Worm (Caenorhabditis elegans): ENCODE results near the gene cdh-8.

Gene cdh-8

DNA sequence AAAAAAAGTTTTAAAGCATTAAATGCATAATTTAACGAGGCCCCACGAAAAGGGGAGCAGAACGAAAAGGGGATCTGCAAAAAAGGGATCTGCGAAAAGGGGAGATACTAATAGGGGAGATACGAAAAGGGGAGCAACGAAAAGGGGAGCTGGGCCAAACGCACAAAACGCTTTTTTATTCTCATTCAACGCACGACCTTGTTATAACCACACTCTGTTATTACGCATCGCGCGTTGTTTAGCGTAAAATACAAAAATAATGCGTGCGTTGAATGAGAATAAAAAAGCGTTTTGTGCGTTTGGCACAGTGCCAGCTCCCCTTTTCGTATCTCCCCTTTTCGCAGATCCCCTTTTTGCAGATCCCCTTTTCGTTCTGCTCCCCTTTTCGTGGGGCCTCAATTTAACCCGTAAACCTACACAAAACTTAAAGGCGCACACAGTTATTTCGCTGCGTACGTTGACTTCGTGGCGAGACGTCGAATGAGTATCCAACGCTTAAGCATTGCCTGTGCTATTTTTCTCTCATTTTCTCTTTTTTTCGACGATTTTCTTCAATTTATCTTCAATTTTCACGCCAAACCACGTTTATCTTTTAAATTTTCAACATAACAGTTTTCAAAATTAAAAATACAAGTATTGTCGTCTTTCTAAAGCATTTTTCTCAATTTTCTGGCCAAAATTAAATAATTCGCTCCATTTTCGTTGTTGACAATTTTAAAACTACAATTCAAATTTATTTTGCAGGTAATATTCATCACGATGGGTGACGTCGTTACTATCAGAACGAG, 45.7 kb downstream of the cdh-8 start, which contains the start of gene rps-24 (continued):
- TF ChIP-seq cebp-1 (GFP tag; IDR thresholded peaks at IDR 0.05) (peak; percentile 87), cebp-1 (tag; optimal IDR thresholded peaks at IDR 0.05) (peak; percentile 90), D2030.7 (GFP tag; IDR thresholded peaks at IDR 0.05) (peak; percentile 100), F49E8.2 (tag; optimal IDR thresholded peaks at IDR 0.05; ENCODE audit: insufficient read depth) (peak; percentile 84), mcd-1 (GFP tag; IDR thresholded peaks at IDR 0.05) (peak; percentile 93), lin-54 (GFP tag; optimal IDR thresholded peaks at IDR 0.05) (peak; percentile 85), cebp-2 (GFP tag; IDR thresholded peaks at IDR 0.05) (peak; percentile 59; the same call in 1 of the 2 replicates), efl-1 (GFP tag; optimal IDR thresholded peaks at IDR 0.05) (peak; percentile 56), ceh-58 (GFP tag; IDR thresholded peaks at IDR 0.05) (peak; percentile 91; the same call in 1 of the 2 replicates), F33H1.4 (GFP tag; IDR thresholded peaks at IDR 0.05) (peak; percentile 99), ceh-100 (GFP tag; IDR thresholded peaks at IDR 0.05) (peak; percentile 100), lin-40 (tag; optimal IDR thresholded peaks at IDR 0.05) (peak; percentile 93), F23B12.7 (tag; optimal IDR thresholded peaks at IDR 0.05; ENCODE audit: insufficient read depth) (peak; percentile 73), attf-3 (GFP tag; conservative IDR thresholded peaks at IDR 0.05) (peak; percentile 86), ztf-28 (GFP tag; IDR thresholded peaks at IDR 0.05) (peak; percentile 99), athp-1 (tag; optimal IDR thresholded peaks at IDR 0.05) (peak; percentile 95), ztf-25 (GFP tag; IDR thresholded peaks at IDR 0.05) (peak; percentile 99), attf-6 (GFP tag; IDR thresholded peaks at IDR 0.05) (peak; percentile 84; the same call in 1 of the 2 replicates), Y79H2A.3 (GFP tag; conservative IDR thresholded peaks at IDR 0.05) (peak; percentile 91), chd-7 (tag; optimal IDR thresholded peaks at IDR 0.05) (peak; percentile 58), ekl-4 (GFP tag; IDR thresholded peaks at IDR 0.05) (peak; percentile 96), rec-8 (tag; optimal IDR thresholded peaks at IDR 0.05) (peak; percentile 48 to 61), ztf-18 (tag; optimal IDR thresholded peaks at IDR 0.05) (peak; percentile 78), K12H6.12 (tag; optimal IDR thresholded peaks at IDR 0.05) (peak; percentile 83), B0261.1 (tag; optimal IDR thresholded peaks at IDR 0.05) (peak; percentile 27), hmg-20 (GFP tag; IDR thresholded peaks at IDR 0.05) (peak; percentile 71), hmg-1.2 (GFP tag; IDR thresholded peaks at IDR 0.05) (peak; percentile 92), T07F8.4 (tag; optimal IDR thresholded peaks at IDR 0.05) (peak; percentile 84), zfh-2 (GFP tag; conservative IDR thresholded peaks at IDR 0.05) (peak; percentile 67), madf-8 (GFP tag; conservative IDR thresholded peaks at IDR 0.05) (peak; percentile 79)

DNA sequence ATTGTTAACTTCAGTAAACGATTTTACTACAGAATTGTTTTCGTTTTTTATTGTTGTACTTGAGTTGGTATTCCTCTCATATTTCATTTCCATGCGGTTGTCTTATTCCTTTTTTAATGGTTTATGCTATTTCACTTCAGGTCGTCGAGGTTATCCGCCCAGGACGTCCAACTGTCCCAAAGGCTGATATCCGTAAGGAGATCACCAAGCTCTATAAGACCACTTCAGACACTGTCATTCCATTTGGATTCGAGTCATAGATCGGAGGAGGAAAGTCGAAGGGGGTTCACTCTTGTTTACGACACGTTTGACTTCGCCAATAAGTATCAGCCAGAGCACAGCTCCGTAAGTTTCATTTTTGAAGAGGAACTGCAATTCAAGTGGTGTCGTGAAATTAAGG, 47.0 kb downstream of the cdh-8 start, which contains the start of gene T07A9.14:
TSS of gene T07A9.14 (plus strand) at position 124 of the 400 bp plus-strand sequence.
- TF ChIP-seq tbx-9 (tag; optimal IDR thresholded peaks at IDR 0.05; ENCODE audit: borderline replicate concordance) = no peak
- peak; percentile 73 for TF ChIP-seq madf-6 (GFP tag; IDR thresholded peaks at IDR 0.05)
- no peak for TF ChIP-seq C06A6.2 (GFP tag; conservative IDR thresholded peaks at IDR 0.05)
- no peak for TF ChIP-seq ceh-79 (tag; optimal IDR thresholded peaks at IDR 0.05)
- TF ChIP-seq T26A5.8 (tag; optimal IDR thresholded peaks at IDR 0.05) = no peak
- peak; percentile 58; the same call in 1 of the 2 replicates for TF ChIP-seq Y53G8AR.9 (GFP tag; conservative IDR thresholded peaks at IDR 0.05)
- peak; percentile 37; the same call in 1 of the 2 replicates for TF ChIP-seq mcd-1 (GFP tag; IDR thresholded peaks at IDR 0.05)
- TF ChIP-seq Y53F4B.3 (GFP tag; IDR thresholded peaks at IDR 0.05) = no peak
- no peak for TF ChIP-seq dpl-1 (GFP tag; optimal IDR thresholded peaks at IDR 0.05)
- TF ChIP-seq ceh-40 (GFP tag; IDR thresholded peaks at IDR 0.05) = 0 out of 2 replicates have a peak, but pooled peaks have one; percentile 54
- TF ChIP-seq F23B12.7 (tag; optimal IDR thresholded peaks at IDR 0.05; ENCODE audit: insufficient read depth) = no peak
- TF ChIP-seq ama-1 (optimal IDR thresholded peaks at IDR 0.05) = no peak
- TF ChIP-seq ama-1 (GFP tag; optimal IDR thresholded peaks at IDR 0.05) = peak in 1 of 2 experiments; percentile 56
- no peak for TF ChIP-seq athp-1 (tag; optimal IDR thresholded peaks at IDR 0.05)
- TF ChIP-seq ztf-22 (GFP tag; optimal IDR thresholded peaks at IDR 0.05) = no peak
- no peak for TF ChIP-seq lin-40 (tag; optimal IDR thresholded peaks at IDR 0.05)
- TF ChIP-seq ceh-91 (GFP tag; IDR thresholded peaks at IDR 0.05) = no peak
- TF ChIP-seq F57A8.1 (GFP tag; optimal IDR thresholded peaks at IDR 0.05) = no peak
- no peak for TF ChIP-seq lsl-1 (GFP tag; optimal IDR thresholded peaks at IDR 0.05)
- no peak for TF ChIP-seq dpff-1 (tag; optimal IDR thresholded peaks at IDR 0.05)
- TF ChIP-seq atf-7 (tag; optimal IDR thresholded peaks at IDR 0.05) = peak; percentile 50
- peak; percentile 68 for TF ChIP-seq ekl-4 (GFP tag; IDR thresholded peaks at IDR 0.05)
- peak; percentile 64 for TF ChIP-seq lin-54 (GFP tag; optimal IDR thresholded peaks at IDR 0.05)
- TF ChIP-seq attf-3 (GFP tag; conservative IDR thresholded peaks at IDR 0.05) = no peak

Data from whole organism, young adult.